Worm (Caenorhabditis elegans): ENCODE data around the gene rom-3.

ce11 chrIV:17005734-17006133 is 35.4 kb upstream of the rom-3 start:
- TF ChIP-seq lsy-2 (tag; optimal IDR thresholded peaks at IDR 0.05): no peak
- TF ChIP-seq unc-62 (GFP tag; optimal IDR thresholded peaks at IDR 0.05): no peak
- TF ChIP-seq lin-13 (tag; optimal IDR thresholded peaks at IDR 0.05): no peak

Data from whole organism, mixed stage, embryonic.